Worm (Caenorhabditis elegans) whole organism, young adult: ENCODE results near the gene arf-5.

Experiments used
- B0035.1 ChIP-seq: sonication (generic microtip); optimal IDR thresholded peaks from 2 replicates; lab custom pipeline; 2016; ENCODE audit warnings: missing genetic modification characterization, mild to moderate bottlenecking, missing compliant biosample characterization, missing genotype, missing genetic modification reagents
- B0261.1 ChIP-seq: sonication (generic microtip); optimal IDR thresholded peaks from 2 replicates; lab custom pipeline; 2016; ENCODE audit warnings: mild to moderate bottlenecking, missing genetic modification characterization, moderate library complexity, missing compliant biosample characterization
- B0336.3 ChIP-seq: fragments of 200-800 bp; sonication (Bioruptor generic); IDR thresholded peaks from 2 replicates; pipeline ENCODE4 v1.3.6; 2022; ENCODE audit warnings: missing genetic modification characterization, missing compliant biosample characterization
- D2030.7 ChIP-seq: fragments of 200-800 bp; sonication (Bioruptor generic); IDR thresholded peaks from 2 replicates; pipeline ENCODE4 v1.3.6; 2022; ENCODE audit warnings: missing genetic modification reagents, missing genetic modification characterization, missing compliant biosample characterization
- F39B2.1 ChIP-seq: fragments of 200-800 bp; sonication (Bioruptor generic); IDR thresholded peaks from 2 replicates; pipeline ENCODE4 v1.3.6; 2022; ENCODE audit warnings: missing genetic modification reagents, missing genetic modification characterization, missing compliant biosample characterization
- F52B5.7 ChIP-seq: sonication (generic microtip); optimal IDR thresholded peaks from 2 replicates; lab custom pipeline; 2016; ENCODE audit warnings: mild to moderate bottlenecking, missing genetic modification characterization, missing compliant biosample characterization
- F55B11.4 ChIP-seq: sonication (generic microtip); optimal IDR thresholded peaks from 2 replicates; lab custom pipeline; 2016; ENCODE audit warnings: missing compliant biosample characterization, missing genetic modification characterization, borderline replicate concordance; ENCODE audit not compliant: insufficient read depth
- T26A5.8 ChIP-seq: sonication (generic microtip); optimal IDR thresholded peaks from 2 replicates; lab custom pipeline; 2016; ENCODE audit warnings: missing genetic modification characterization, missing compliant biosample characterization
- Y53G8AR.9 ChIP-seq: fragments of 200-800 bp; sonication (Bioruptor generic); conservative IDR thresholded peaks from 2 replicates; pipeline ENCODE4 v1.3.6; 2022; ENCODE audit warnings: missing genetic modification reagents, missing genetic modification characterization, missing compliant biosample characterization
- Y95B8A.8 ChIP-seq: fragments of 200-800 bp; sonication (Bioruptor generic); IDR thresholded peaks from 2 replicates; pipeline ENCODE4 v1.3.6; 2022; ENCODE audit warnings: missing genetic modification reagents, missing genetic modification characterization, missing compliant biosample characterization
- aptf-2 ChIP-seq: fragments of 200-800 bp; sonication (Bioruptor generic); conservative IDR thresholded peaks from 2 replicates; pipeline ENCODE4 v1.3.6; 2022; ENCODE audit warnings: missing genetic modification reagents, missing genetic modification characterization, missing compliant biosample characterization
- aptf-3 ChIP-seq: fragments of 200-800 bp; sonication (Bioruptor generic); IDR thresholded peaks from 2 replicates; pipeline ENCODE4 v1.3.6; 2022; ENCODE audit warnings: missing genetic modification characterization, missing compliant biosample characterization
- atf-7 ChIP-seq: sonication (generic microtip); optimal IDR thresholded peaks from 2 replicates; lab custom pipeline; 2017; ENCODE audit warnings: mild to moderate bottlenecking, missing genetic modification characterization, missing compliant biosample characterization
- attf-5 ChIP-seq: fragments of 200-800 bp; sonication (Bioruptor generic); optimal IDR thresholded peaks from 2 replicates; lab custom pipeline; 2018; ENCODE audit warnings: mild to moderate bottlenecking, missing genetic modification characterization, missing compliant biosample characterization
- attf-6 ChIP-seq: fragments of 200-800 bp; sonication (Bioruptor generic); IDR thresholded peaks from 2 replicates; pipeline ENCODE4 v1.3.6; 2022; ENCODE audit warnings: missing genetic modification reagents, missing genetic modification characterization, missing compliant biosample characterization
- cebp-2 ChIP-seq: fragments of 200-800 bp; sonication (Bioruptor generic); IDR thresholded peaks from 2 replicates; pipeline ENCODE4 v1.3.6; 2022; ENCODE audit warnings: missing genetic modification characterization, missing compliant biosample characterization
- ceh-27 ChIP-seq: fragments of 200-800 bp; sonication (Bioruptor generic); optimal IDR thresholded peaks from 2 replicates; lab custom pipeline; 2018; ENCODE audit warnings: mild to moderate bottlenecking, missing genetic modification characterization, moderate library complexity, missing compliant biosample characterization
- ceh-58 ChIP-seq: fragments of 200-800 bp; sonication (Bioruptor generic); IDR thresholded peaks from 2 replicates; pipeline ENCODE4 v1.3.6; 2022; ENCODE audit warnings: missing genetic modification characterization, missing compliant biosample characterization
- ceh-79 ChIP-seq: sonication (generic microtip); optimal IDR thresholded peaks from 2 replicates; lab custom pipeline; 2017; ENCODE audit warnings: mild to moderate bottlenecking, missing genetic modification characterization, missing compliant biosample characterization
- chd-7 ChIP-seq: sonication (generic microtip); optimal IDR thresholded peaks from 2 replicates; lab custom pipeline; 2016; ENCODE audit warnings: mild to moderate bottlenecking, missing genetic modification characterization, moderate library complexity, missing compliant biosample characterization
- die-1 ChIP-seq: sonication (generic microtip); optimal IDR thresholded peaks from 2 replicates; lab custom pipeline; 2016; ENCODE audit warnings: missing genotype, mild to moderate bottlenecking, missing genetic modification characterization, missing compliant biosample characterization
- dox-1 ChIP-seq: fragments of 200-800 bp; sonication (Bioruptor generic); IDR thresholded peaks from 2 replicates; pipeline ENCODE4 v1.3.6; 2022; ENCODE audit warnings: missing genetic modification reagents, missing genetic modification characterization, missing compliant biosample characterization
- dpff-1 ChIP-seq: sonication (generic microtip); optimal IDR thresholded peaks from 2 replicates; lab custom pipeline; 2017; ENCODE audit warnings: mild to moderate bottlenecking, missing genetic modification characterization, missing compliant biosample characterization
- efl-1 ChIP-seq: fragments of 150-350 bp; optimal IDR thresholded peaks from 2 replicates; lab custom pipeline; 2014; ENCODE audit warnings: missing biosample characterization, missing genetic modification reagents, missing genetic modification characterization
- ekl-4 ChIP-seq: fragments of 200-800 bp; sonication (Bioruptor generic); IDR thresholded peaks from 2 replicates; pipeline ENCODE4 v1.3.6; 2022; ENCODE audit warnings: missing genetic modification reagents, missing genetic modification characterization, missing compliant biosample characterization
- gei-17 ChIP-seq: fragments of 200-800 bp; sonication (Bioruptor generic); optimal IDR thresholded peaks from 2 replicates; lab custom pipeline; 2018; ENCODE audit warnings: mild to moderate bottlenecking, missing genetic modification characterization, missing compliant biosample characterization
- hsf-1 ChIP-seq: fragments of 200-800 bp; sonication (Bioruptor generic); IDR thresholded peaks from 2 replicates; pipeline ENCODE4 v1.3.6; 2022; ENCODE audit warnings: missing genetic modification reagents, missing genetic modification characterization, missing compliant biosample characterization
- let-526 ChIP-seq: fragments of 200-800 bp; sonication (Bioruptor generic); IDR thresholded peaks from 2 replicates; pipeline ENCODE4 v1.3.6; 2022; ENCODE audit warnings: missing genetic modification reagents, missing genetic modification characterization, missing compliant biosample characterization
- let-607 ChIP-seq, 2 experiments: fragments of 200-800 bp in 1 of 2; sonication (Bioruptor generic) in 1 of 2; sonication (generic microtip) in 1 of 2; optimal IDR thresholded peaks; 2 replicates each; lab custom pipeline; 2016 to 2018; ENCODE audit warnings: mild to moderate bottlenecking in 2 of 2, missing compliant biosample characterization in 2 of 2, missing genetic modification characterization in 2 of 2, moderate library complexity in 2 of 2, missing genotype in 1 of 2
- lin-35 ChIP-seq, 3 experiments: fragments of 150-350 bp in 2 of 3; sonication (generic microtip) in 1 of 3; optimal IDR thresholded peaks; 2 replicates each; lab custom pipeline; 2014 to 2018; ENCODE audit warnings: missing biosample characterization in 3 of 3, missing genetic modification characterization in 3 of 3, missing genetic modification reagents in 3 of 3
- madf-3 ChIP-seq: fragments of 200-800 bp; sonication (Bioruptor generic); IDR thresholded peaks from 2 replicates; pipeline ENCODE4 v1.3.6; 2022; ENCODE audit warnings: missing genetic modification reagents, missing genetic modification characterization, missing compliant biosample characterization
- madf-6 ChIP-seq: fragments of 200-800 bp; sonication (Bioruptor generic); IDR thresholded peaks from 2 replicates; pipeline ENCODE4 v1.3.6; 2022; ENCODE audit warnings: missing genetic modification reagents, missing genetic modification characterization, missing compliant biosample characterization
- mel-28 ChIP-seq: sonication (generic microtip); optimal IDR thresholded peaks from 2 replicates; lab custom pipeline; 2016; ENCODE audit warnings: borderline replicate concordance, mild to moderate bottlenecking, missing genetic modification characterization, missing compliant biosample characterization
- nfya-2 ChIP-seq: fragments of 200-800 bp; sonication (Bioruptor generic); IDR thresholded peaks from 2 replicates; pipeline ENCODE4 v1.3.6; 2022; ENCODE audit warnings: missing genetic modification reagents, missing genetic modification characterization, missing compliant biosample characterization
- nhr-179 ChIP-seq: sonication (generic microtip); optimal IDR thresholded peaks from 2 replicates; lab custom pipeline; 2016; ENCODE audit warnings: mild to moderate bottlenecking, missing genetic modification characterization, missing compliant biosample characterization
- pbrm-1 ChIP-seq: fragments of 200-800 bp; sonication (Bioruptor generic); IDR thresholded peaks from 2 replicates; pipeline ENCODE4 v1.3.6; 2022; ENCODE audit warnings: missing genetic modification reagents, missing genetic modification characterization, missing compliant biosample characterization
- repo-1 ChIP-seq: sonication (generic microtip); optimal IDR thresholded peaks from 2 replicates; lab custom pipeline; 2017; ENCODE audit warnings: mild to moderate bottlenecking, missing genetic modification characterization, missing compliant biosample characterization
- snpc-4 ChIP-seq, 5 experiments: fragments of 150-350 bp in 1 of 5; sonication (generic microtip) in 4 of 5; optimal IDR thresholded peaks; 2 replicates each; lab custom pipeline; 2014 to 2018; ENCODE audit warnings: missing genetic modification characterization in 5 of 5, missing biosample characterization in 3 of 5, antibody characterized with exemption in 2 of 5, mild to moderate bottlenecking in 2 of 5, missing compliant biosample characterization in 2 of 5, missing genotype in 2 of 5, moderate library complexity in 2 of 5, missing genetic modification reagents in 1 of 5
- tlf-1 ChIP-seq: fragments of 200-800 bp; sonication (Bioruptor generic); optimal IDR thresholded peaks from 2 replicates; lab custom pipeline; 2018; ENCODE audit warnings: mild to moderate bottlenecking, missing genetic modification characterization, missing compliant biosample characterization
- xnd-1 ChIP-seq: sonication (generic microtip); optimal IDR thresholded peaks from 2 replicates; lab custom pipeline; 2016; ENCODE audit warnings: missing genotype, missing genetic modification reagents, missing genetic modification characterization, missing compliant biosample characterization
- zim-3 ChIP-seq: sonication (generic microtip); optimal IDR thresholded peaks from 2 replicates; lab custom pipeline; 2017; ENCODE audit warnings: mild to moderate bottlenecking, missing genetic modification characterization, moderate library complexity, missing compliant biosample characterization
- ztf-25 ChIP-seq: fragments of 200-800 bp; sonication (Bioruptor generic); IDR thresholded peaks from 2 replicates; pipeline ENCODE4 v1.3.6; 2022; ENCODE audit warnings: missing genetic modification reagents, missing genetic modification characterization, missing compliant biosample characterization
- ztf-26 ChIP-seq: sonication (generic microtip); optimal IDR thresholded peaks from 2 replicates; lab custom pipeline; 2017; ENCODE audit warnings: missing genetic modification characterization, missing compliant biosample characterization
- ztf-3 ChIP-seq: fragments of 200-800 bp; sonication (Bioruptor generic); optimal IDR thresholded peaks from 2 replicates; lab custom pipeline; 2018; ENCODE audit warnings: mild to moderate bottlenecking, missing genetic modification characterization, missing compliant biosample characterization

The arf-5 gene

DNA sequence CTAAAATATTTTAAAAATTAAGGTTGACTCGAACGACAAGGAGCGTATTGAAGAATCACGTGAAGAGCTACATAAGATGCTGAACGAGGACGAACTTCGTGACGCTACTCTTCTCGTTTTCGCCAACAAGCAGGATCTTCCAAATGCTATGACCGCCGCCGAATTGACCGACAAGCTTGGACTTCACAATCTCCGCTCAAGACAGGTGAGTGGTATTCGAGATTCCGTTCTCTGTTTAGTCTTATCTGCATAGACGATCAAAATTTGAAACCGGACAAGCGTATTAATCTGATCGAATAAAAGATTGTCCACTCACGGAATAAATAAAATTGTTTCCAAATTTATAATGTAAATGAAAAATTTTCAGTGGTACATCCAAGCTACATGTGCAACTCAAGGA, 695 bp downstream of the arf-5 start:
- TF ChIP-seq ceh-58 (0 out of 2 replicates have a peak, but pooled peaks have one; percentile 37), aptf-3 (GFP tag; lab: Robert Waterston, UW) (no peak), zim-3 (tag; lab: Kevin White, UChicago) (no peak)
- TF ChIP-seq, all 124 proteins: peak for 1

ce11 chrIV:7983728-7984346, 1.5 kb downstream of the arf-5 start:
- no peak for TF ChIP-seq B0261.1
- 0 out of 2 replicates have a peak, but pooled peaks have one; percentile 6 for TF ChIP-seq cebp-2 (GFP tag; lab: Robert Waterston, UW)
- 0 out of 2 replicates have a peak, but pooled peaks have one; percentile 28 for TF ChIP-seq D2030.7
- peak; percentile 60; the same call in 1 of the 2 replicates for TF ChIP-seq attf-6 (GFP tag; lab: Robert Waterston, UW)
- 0 out of 2 replicates have a peak, but pooled peaks have one; percentile 46 for TF ChIP-seq Y95B8A.8 (GFP tag; lab: Robert Waterston, UW)
- peak; percentile 23 for TF ChIP-seq ztf-26 (tag; lab: Kevin White, UChicago)
- peak; percentile 28 for TF ChIP-seq B0035.1 (tag; lab: Kevin White, UChicago)
- no peak for TF ChIP-seq mel-28 (tag; lab: Kevin White, UChicago)
- TF ChIP-seq madf-6: peak; percentile 55
- peak; percentile 45 for TF ChIP-seq chd-7 (tag; lab: Kevin White, UChicago)
- peak; percentile 11 for TF ChIP-seq gei-17 (GFP tag; lab: Kevin White, UChicago)
- TF ChIP-seq nfya-2: 0 out of 2 replicates have a peak, but pooled peaks have one; percentile 6
- TF ChIP-seq let-526: no peak
- 0 out of 2 replicates have a peak, but pooled peaks have one; percentile 30 for TF ChIP-seq ekl-4 (GFP tag; lab: Robert Waterston, UW)
- TF ChIP-seq nhr-179 (tag; lab: Kevin White, UChicago): no peak
- peak; percentile 3 for TF ChIP-seq ztf-3 (GFP tag; lab: Kevin White, UChicago)
- TF ChIP-seq ceh-79 (tag; lab: Kevin White, UChicago): peak; percentile 19
- TF ChIP-seq let-607 (tag; optimal IDR thresholded peaks at IDR 0.05; lab: Kevin White, UChicago): no peak
- TF ChIP-seq B0336.3 (GFP tag; lab: Robert Waterston, UW): peak; percentile 91
- TF ChIP-seq ceh-27: peak; percentile 3
- TF ChIP-seq repo-1: peak; percentile 73
- TF ChIP-seq F39B2.1 (GFP tag; lab: Robert Waterston, UW): peak; percentile 29; the same call in 1 of the 2 replicates
- peak; percentile 17 for TF ChIP-seq die-1 (tag; lab: Kevin White, UChicago)
- peak; percentile 37 for TF ChIP-seq T26A5.8
- peak; percentile 7 for TF ChIP-seq atf-7 (tag; lab: Kevin White, UChicago)
- no peak for TF ChIP-seq efl-1 (GFP tag; lab: Kevin White, UChicago)
- TF ChIP-seq madf-3: peak; percentile 78; the same call in 1 of the 2 replicates
- TF ChIP-seq tlf-1: peak; percentile 49
- peak in 1 of 3 experiments; percentile 9 for TF ChIP-seq lin-35 (GFP tag; optimal IDR thresholded peaks at IDR 0.05; lab: Kevin White, UChicago)
- TF ChIP-seq F52B5.7: peak; percentile 89
- TF ChIP-seq dpff-1 (tag; lab: Kevin White, UChicago): peak; percentile 7
- peak; percentile 30; the same call in 1 of the 2 replicates for TF ChIP-seq dox-1 (GFP tag; lab: Robert Waterston, UW)
- 0 out of 2 replicates have a peak, but pooled peaks have one; percentile 24 for TF ChIP-seq aptf-2 (GFP tag; lab: Robert Waterston, UW)
- peak; percentile 5 for TF ChIP-seq attf-5 (GFP tag; lab: Kevin White, UChicago)
- TF ChIP-seq hsf-1 (GFP tag; lab: Robert Waterston, UW): peak; percentile 9
- no peak for TF ChIP-seq F55B11.4 (tag; lab: Kevin White, UChicago)
- TF ChIP-seq pbrm-1 (GFP tag; lab: Robert Waterston, UW): peak; percentile 16; the same call in 1 of the 2 replicates
- TF ChIP-seq xnd-1 (tag; lab: Kevin White, UChicago): peak; percentile 16
- no peak for TF ChIP-seq snpc-4 (GFP tag; optimal IDR thresholded peaks at IDR 0.05; lab: Kevin White, UChicago)
- peak in 1 of 4 experiments; percentile 35 for TF ChIP-seq snpc-4 (tag; optimal IDR thresholded peaks at IDR 0.05; lab: Kevin White, UChicago)
- peak; percentile 52; the same call in 1 of the 2 replicates for TF ChIP-seq Y53G8AR.9
- TF ChIP-seq ztf-25 (GFP tag; lab: Robert Waterston, UW): no peak
